Worm (Caenorhabditis elegans) whole organism, midembryonic: ENCODE data around the gene B0507.3.

Experiments used
- T22C8.4 ChIP-seq: fragments of 200-800 bp; sonication (Bioruptor generic); IDR thresholded peaks from 2 replicates; pipeline ENCODE4 v1.3.6; 2022; ENCODE audit warnings: missing genetic modification characterization, missing compliant biosample characterization
- cog-1 ChIP-seq: sonication (generic microtip); optimal IDR thresholded peaks from 2 replicates; lab custom pipeline; 2016; ENCODE audit warnings: missing genetic modification characterization, missing compliant biosample characterization
- flt-1 ChIP-seq: fragments of 200-800 bp; sonication (Bioruptor generic); IDR thresholded peaks from 2 replicates; pipeline ENCODE4 v1.3.6; 2022; ENCODE audit warnings: missing genetic modification characterization, missing compliant biosample characterization
- klf-2 ChIP-seq: fragments of 200-800 bp; sonication (Bioruptor generic); conservative IDR thresholded peaks from 2 replicates; pipeline ENCODE4 v1.3.6; 2022; ENCODE audit warnings: missing genetic modification reagents, missing genetic modification characterization, missing compliant biosample characterization
- med-1 ChIP-seq: sonication (generic microtip); optimal IDR thresholded peaks from 2 replicates; lab custom pipeline; 2017; ENCODE audit warnings: missing genetic modification characterization, mild to moderate bottlenecking, missing compliant biosample characterization, antibody characterized with exemption, missing genetic modification reagents; ENCODE audit not compliant: insufficient read depth
- ref-1 ChIP-seq: fragments of 200-800 bp; sonication (Bioruptor generic); conservative IDR thresholded peaks from 2 replicates; pipeline ENCODE4 v1.3.6; 2022; ENCODE audit warnings: missing genetic modification reagents, missing genetic modification characterization, missing compliant biosample characterization
- tab-1 ChIP-seq: fragments of 200-800 bp; sonication (Bioruptor generic); IDR thresholded peaks from 2 replicates; pipeline ENCODE4 v1.3.6; 2022; ENCODE audit warnings: missing genetic modification characterization, missing compliant biosample characterization
- ztf-23 ChIP-seq: fragments of 200-800 bp; sonication (Bioruptor generic); IDR thresholded peaks from 2 replicates; pipeline ENCODE4 v1.3.6; 2022; ENCODE audit warnings: missing genetic modification reagents, missing genetic modification characterization, missing compliant biosample characterization
- ztf-29 ChIP-seq: fragments of 200-800 bp; sonication (Bioruptor generic); IDR thresholded peaks from 2 replicates; pipeline ENCODE4 v1.3.6; 2022; ENCODE audit warnings: missing genetic modification reagents, missing genetic modification characterization, missing compliant biosample characterization

- TF ChIP-seq cog-1 (tag; lab: Kevin White, UChicago), result no peak
- TF ChIP-seq T22C8.4 (GFP tag; lab: Robert Waterston, UW), result no peak
- no peak for TF ChIP-seq ref-1 (GFP tag; lab: Robert Waterston, UW)
- TF ChIP-seq med-1 (GFP tag; lab: Kevin White, UChicago), result no peak
- TF ChIP-seq klf-2 (GFP tag; lab: Robert Waterston, UW), result no peak
- TF ChIP-seq ztf-23 (GFP tag; lab: Robert Waterston, UW), result no peak
- no peak for TF ChIP-seq flt-1 (GFP tag; lab: Robert Waterston, UW)
- TF ChIP-seq ztf-29 (GFP tag; lab: Robert Waterston, UW), result no peak
- TF ChIP-seq tab-1 (GFP tag; lab: Robert Waterston, UW), result no peak
These were observed 32.4 kb downstream of the B0507.3 start, which contains the start of gene magu-2 for ce11 chrV:8800978-8801559.
